Worm (Caenorhabditis elegans) whole organism, midembryonic: ENCODE measurements around the gene slc-28.1.

ENCODE experiments used
- T22C8.4 ChIP-seq: fragments of 200-800 bp; sonication (Bioruptor generic); IDR thresholded peaks from 2 replicates; pipeline ENCODE4 v1.3.6; 2022; ENCODE audit warnings: missing genetic modification characterization, missing compliant biosample characterization
- cog-1 ChIP-seq: sonication (generic microtip); optimal IDR thresholded peaks from 2 replicates; lab custom pipeline; 2016; ENCODE audit warnings: missing genetic modification characterization, missing compliant biosample characterization
- flt-1 ChIP-seq: fragments of 200-800 bp; sonication (Bioruptor generic); IDR thresholded peaks from 2 replicates; pipeline ENCODE4 v1.3.6; 2022; ENCODE audit warnings: missing genetic modification characterization, missing compliant biosample characterization
- klf-2 ChIP-seq: fragments of 200-800 bp; sonication (Bioruptor generic); conservative IDR thresholded peaks from 2 replicates; pipeline ENCODE4 v1.3.6; 2022; ENCODE audit warnings: missing genetic modification reagents, missing genetic modification characterization, missing compliant biosample characterization
- med-1 ChIP-seq: sonication (generic microtip); optimal IDR thresholded peaks from 2 replicates; lab custom pipeline; 2017; ENCODE audit warnings: missing genetic modification characterization, mild to moderate bottlenecking, missing compliant biosample characterization, antibody characterized with exemption, missing genetic modification reagents; ENCODE audit not compliant: insufficient read depth
- ref-1 ChIP-seq: fragments of 200-800 bp; sonication (Bioruptor generic); conservative IDR thresholded peaks from 2 replicates; pipeline ENCODE4 v1.3.6; 2022; ENCODE audit warnings: missing genetic modification reagents, missing genetic modification characterization, missing compliant biosample characterization
- tab-1 ChIP-seq: fragments of 200-800 bp; sonication (Bioruptor generic); IDR thresholded peaks from 2 replicates; pipeline ENCODE4 v1.3.6; 2022; ENCODE audit warnings: missing genetic modification characterization, missing compliant biosample characterization
- ztf-23 ChIP-seq: fragments of 200-800 bp; sonication (Bioruptor generic); IDR thresholded peaks from 2 replicates; pipeline ENCODE4 v1.3.6; 2022; ENCODE audit warnings: missing genetic modification reagents, missing genetic modification characterization, missing compliant biosample characterization
- ztf-29 ChIP-seq: fragments of 200-800 bp; sonication (Bioruptor generic); IDR thresholded peaks from 2 replicates; pipeline ENCODE4 v1.3.6; 2022; ENCODE audit warnings: missing genetic modification reagents, missing genetic modification characterization, missing compliant biosample characterization

The slc-28.1 gene

ce11 chrV:3509878-3510277, 46.3 kb downstream of the slc-28.1 start, which contains the start of gene str-228:
Gene str-228 (plus strand): TSS chrV:3510178.
- TF ChIP-seq med-1 (GFP tag; lab: Kevin White, UChicago) (no peak), klf-2 (GFP tag; lab: Robert Waterston, UW) (no peak), flt-1 (GFP tag; lab: Robert Waterston, UW) (no peak), cog-1 (tag; lab: Kevin White, UChicago) (no peak), tab-1 (GFP tag; lab: Robert Waterston, UW) (no peak), ref-1 (no peak), ztf-29 (GFP tag; lab: Robert Waterston, UW) (no peak), T22C8.4 (GFP tag; lab: Robert Waterston, UW) (no peak), ztf-23 (GFP tag; lab: Robert Waterston, UW) (no peak)

DNA sequence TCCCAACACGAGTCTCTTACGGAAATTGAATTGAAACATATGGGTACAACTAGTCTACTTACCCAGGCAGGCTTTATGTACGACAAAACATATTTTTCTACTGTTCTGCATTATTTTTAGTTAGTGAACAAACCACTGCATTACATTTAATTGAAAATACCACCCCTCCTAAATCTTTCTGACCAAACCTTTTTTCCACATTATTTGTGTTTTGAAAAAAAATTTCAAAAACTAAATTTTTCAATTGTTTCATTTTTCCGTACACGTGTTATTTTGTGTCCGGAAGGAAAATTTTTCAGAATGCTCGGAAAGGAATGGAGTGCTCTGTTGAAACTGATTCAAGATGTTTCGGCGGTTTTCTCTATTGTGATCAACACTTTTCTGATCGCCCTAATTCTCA, 48.8 kb downstream of the slc-28.1 start, which contains the start of gene str-226:
TSS of gene str-226 (plus strand) at position 301 of the 400 bp plus-strand sequence.
- TF ChIP-seq tab-1 (GFP tag; lab: Robert Waterston, UW) (no peak), med-1 (GFP tag; lab: Kevin White, UChicago) (no peak), klf-2 (GFP tag; lab: Robert Waterston, UW) (no peak), flt-1 (GFP tag; lab: Robert Waterston, UW) (no peak)
